Worm (Caenorhabditis elegans) whole organism, L4 larva: ENCODE data around the gene Y61A9LA.7.

Experiments
- D1046.2 ChIP-seq: fragments of 200-800 bp; sonication (Bioruptor generic); IDR thresholded peaks from 2 replicates; pipeline ENCODE4 v1.3.6; 2022; ENCODE audit warnings: missing genetic modification characterization, missing compliant biosample characterization
- F49E8.2 ChIP-seq: sonication (generic microtip); optimal IDR thresholded peaks from 2 replicates; lab custom pipeline; 2016; ENCODE audit warnings: missing compliant biosample characterization, mild to moderate bottlenecking, missing genetic modification characterization, borderline replicate concordance
- Y105C5A.15 ChIP-seq: fragments of 200-800 bp; sonication (Bioruptor generic); IDR thresholded peaks from 2 replicates; pipeline ENCODE4 v1.3.6; 2022; ENCODE audit warnings: missing genetic modification characterization, missing compliant biosample characterization
- Y5F2A.4 ChIP-seq: fragments of 200-800 bp; sonication (Bioruptor generic); optimal IDR thresholded peaks from 2 replicates; lab custom pipeline; 2018; ENCODE audit warnings: mild to moderate bottlenecking, missing genetic modification characterization, missing compliant biosample characterization
- ZK337.2 ChIP-seq: fragments of 200-800 bp; sonication (Bioruptor generic); IDR thresholded peaks from 2 replicates; pipeline ENCODE4 v1.3.6; 2022; ENCODE audit warnings: missing genetic modification reagents, missing genetic modification characterization, missing compliant biosample characterization
- aha-1 ChIP-seq: fragments of 150-350 bp; peaks from one replicate; lab custom pipeline; 2014; ENCODE audit warnings: missing biosample characterization, missing genetic modification characterization
- ceh-82 ChIP-seq: sonication (generic microtip); optimal IDR thresholded peaks from 2 replicates; lab custom pipeline; 2017; ENCODE audit warnings: missing biosample characterization, missing genetic modification characterization
- daf-12 ChIP-seq: fragments of 150-350 bp; optimal IDR thresholded peaks from 2 replicates; lab custom pipeline; 2014; ENCODE audit warnings: missing biosample characterization, missing genetic modification reagents, missing genetic modification characterization
- dmd-6 ChIP-seq: fragments of 200-800 bp; sonication (Bioruptor generic); IDR thresholded peaks from 2 replicates; pipeline ENCODE4 v1.3.6; 2022; ENCODE audit warnings: missing genetic modification reagents, missing genetic modification characterization, missing compliant biosample characterization
- fkh-10 ChIP-seq: fragments of 150-350 bp; optimal IDR thresholded peaks from 2 replicates; lab custom pipeline; 2014; ENCODE audit warnings: missing biosample characterization, missing genetic modification reagents, missing genetic modification characterization
- hlh-11 ChIP-seq: fragments of 200-800 bp; sonication (Bioruptor generic); optimal IDR thresholded peaks from 2 replicates; lab custom pipeline; 2018; ENCODE audit warnings: mild to moderate bottlenecking, missing genetic modification characterization, missing compliant biosample characterization
- hlh-30 ChIP-seq: sonication (generic microtip); optimal IDR thresholded peaks from 2 replicates; lab custom pipeline; 2017; ENCODE audit warnings: antibody characterized with exemption, mild to moderate bottlenecking, missing genetic modification characterization, missing compliant biosample characterization; ENCODE audit not compliant: insufficient read depth
- lim-7 ChIP-seq: fragments of 200-800 bp; sonication (Bioruptor generic); IDR thresholded peaks from 2 replicates; pipeline ENCODE4 v1.3.6; 2022; ENCODE audit warnings: missing genetic modification characterization, missing compliant biosample characterization
- lin-1 ChIP-seq: fragments of 200-800 bp; sonication (Bioruptor generic); IDR thresholded peaks from 2 replicates; pipeline ENCODE4 v1.3.6; 2022; ENCODE audit warnings: missing genetic modification reagents, missing genetic modification characterization, missing compliant biosample characterization
- lin-29 ChIP-seq: fragments of 200-800 bp; sonication (Bioruptor generic); IDR thresholded peaks from 2 replicates; pipeline ENCODE4 v1.3.6; 2022; ENCODE audit warnings: missing genetic modification reagents, missing genetic modification characterization, missing compliant biosample characterization
- lin-38 ChIP-seq: fragments of 200-800 bp; sonication (Bioruptor generic); IDR thresholded peaks from 2 replicates; pipeline ENCODE4 v1.3.6; 2022; ENCODE audit warnings: missing genetic modification reagents, missing genetic modification characterization, missing compliant biosample characterization
- lsy-2 ChIP-seq, 2 experiments: fragments of 150-350 bp in 1 of 2; sonication (generic microtip) in 1 of 2; optimal IDR thresholded peaks; 2 replicates each; lab custom pipeline; 2014 to 2017; ENCODE audit warnings: missing biosample characterization in 2 of 2, missing genetic modification characterization in 2 of 2
- mes-2 ChIP-seq: sonication (generic microtip); optimal IDR thresholded peaks from 2 replicates; lab custom pipeline; 2016; ENCODE audit warnings: missing genotype, mild to moderate bottlenecking, missing genetic modification characterization, missing compliant biosample characterization; ENCODE audit not compliant: poor library complexity, severe bottlenecking
- mxl-2 ChIP-seq: fragments of 200-800 bp; sonication (Bioruptor generic); conservative IDR thresholded peaks from 2 replicates; pipeline ENCODE4 v1.3.6; 2022; ENCODE audit warnings: missing genetic modification reagents, missing genetic modification characterization, missing compliant biosample characterization
- nhr-11 ChIP-seq: fragments of 150-350 bp; optimal IDR thresholded peaks from 2 replicates; lab custom pipeline; 2014; ENCODE audit warnings: missing biosample characterization, missing genetic modification characterization
- nhr-237 ChIP-seq: sonication (generic microtip); optimal IDR thresholded peaks from 2 replicates; lab custom pipeline; 2017; ENCODE audit warnings: missing biosample characterization, missing genetic modification characterization
- nhr-28 ChIP-seq: fragments of 150-350 bp; optimal IDR thresholded peaks from 2 replicates; lab custom pipeline; 2014; ENCODE audit warnings: missing biosample characterization, missing genetic modification characterization
- nhr-41 ChIP-seq: fragments of 200-800 bp; sonication (Bioruptor generic); IDR thresholded peaks from 2 replicates; pipeline ENCODE4 v1.3.6; 2022; ENCODE audit warnings: missing genetic modification reagents, missing genetic modification characterization, missing compliant biosample characterization
- nhr-6 ChIP-seq: fragments of 150-350 bp; optimal IDR thresholded peaks from 2 replicates; lab custom pipeline; 2014; ENCODE audit warnings: missing biosample characterization, missing genetic modification characterization
- pha-4 ChIP-seq, 2 experiments: fragments of 150-350 bp in 1 of 2; fragments of 200-800 bp in 1 of 2; sonication (Bioruptor generic) in 1 of 2; IDR thresholded peaks in 1 of 2; optimal IDR thresholded peaks in 1 of 2; 2 replicates each; pipeline versions ENCODE4 v1.3.6 to Lab custom; 2014 to 2022; ENCODE audit warnings: missing genetic modification characterization in 2 of 2, missing genetic modification reagents in 2 of 2, missing biosample characterization in 1 of 2, missing compliant biosample characterization in 1 of 2
- pqm-1 ChIP-seq: sonication (generic microtip); optimal IDR thresholded peaks from 2 replicates; lab custom pipeline; 2017; ENCODE audit warnings: missing biosample characterization, missing genetic modification characterization
- rbr-2 ChIP-seq: sonication (generic microtip); optimal IDR thresholded peaks from 2 replicates; lab custom pipeline; 2016; ENCODE audit warnings: missing genotype, missing genetic modification characterization, missing compliant biosample characterization
- set-16 ChIP-seq: fragments of 200-800 bp; sonication (Bioruptor generic); IDR thresholded peaks from 2 replicates; pipeline ENCODE4 v1.3.6; 2022; ENCODE audit warnings: missing genetic modification reagents, missing genetic modification characterization, missing compliant biosample characterization
- spr-3 ChIP-seq: fragments of 200-800 bp; sonication (Bioruptor generic); optimal IDR thresholded peaks from 2 replicates; lab custom pipeline; 2018; ENCODE audit warnings: mild to moderate bottlenecking, missing genetic modification characterization, missing compliant biosample characterization
- unc-62 ChIP-seq, 3 experiments: fragments of 150-350 bp in 1 of 3; sonication (generic microtip); optimal IDR thresholded peaks in 2 of 3; peaks in 1 of 3; 1 replicate in 1 of 3; 2 replicates in 2 of 3; lab custom pipeline; 2014 to 2017; ENCODE audit warnings: missing biosample characterization in 3 of 3, missing genetic modification characterization in 3 of 3, missing genetic modification reagents in 3 of 3, missing genotype in 1 of 3
- zfp-2 ChIP-seq: sonication (generic microtip); optimal IDR thresholded peaks from 2 replicates; lab custom pipeline; 2016; ENCODE audit warnings: mild to moderate bottlenecking, missing genetic modification characterization, missing compliant biosample characterization
- zip-11 ChIP-seq: fragments of 200-800 bp; sonication (Bioruptor generic); IDR thresholded peaks from 2 replicates; pipeline ENCODE4 v1.3.6; 2022; ENCODE audit warnings: missing genetic modification characterization, missing compliant biosample characterization
- ztf-11 ChIP-seq: fragments of 150-350 bp; optimal IDR thresholded peaks from 2 replicates; lab custom pipeline; 2014; ENCODE audit warnings: missing biosample characterization, missing genetic modification characterization
- ztf-7 ChIP-seq: fragments of 150-350 bp; optimal IDR thresholded peaks from 2 replicates; lab custom pipeline; 2014; ENCODE audit warnings: missing biosample characterization, missing genetic modification characterization

The Y61A9LA.7 gene

DNA sequence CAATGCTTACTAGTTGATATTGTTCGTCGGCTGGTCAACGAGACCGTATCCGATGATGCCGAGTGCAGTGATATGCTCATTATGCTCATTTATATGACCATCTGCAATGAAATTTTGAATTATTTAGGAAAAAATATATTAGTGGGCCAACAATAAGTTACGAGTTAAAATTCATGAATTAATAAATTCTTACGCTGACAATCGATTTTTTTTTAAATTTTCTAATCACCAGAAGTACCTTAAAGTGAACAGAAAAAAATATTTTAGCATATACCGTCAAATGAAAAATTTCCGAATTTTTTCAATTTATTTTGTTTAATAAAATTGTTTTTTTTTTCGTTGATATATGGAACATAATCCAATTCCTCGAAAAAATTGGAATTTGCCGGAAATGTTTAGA, 10.4 kb downstream of the Y61A9LA.7 start, which contains the start of gene sos-1:
Gene sos-1 (minus strand): TSS at position 101 of the 400 bp plus-strand sequence.
- TF ChIP-seq unc-62 (GFP tag; optimal IDR thresholded peaks at IDR 0.05 in 1 of 2; lab: Kevin White, UChicago), result peak in 1 of 2 experiments; percentile 14
- TF ChIP-seq unc-62 (tag; optimal IDR thresholded peaks at IDR 0.05; lab: Kevin White, UChicago), result no peak
- TF ChIP-seq nhr-6, result no peak
- no peak for TF ChIP-seq zip-11 (GFP tag; lab: Robert Waterston, UW)

- TF ChIP-seq nhr-6, result no peak
- TF ChIP-seq mes-2, result no peak
- TF ChIP-seq nhr-41, result no peak
- no peak for TF ChIP-seq ztf-7
- TF ChIP-seq pha-4 (GFP tag; IDR thresholded peaks at IDR 0.05; lab: Robert Waterston, UW), result no peak
- TF ChIP-seq pha-4 (tag; optimal IDR thresholded peaks at IDR 0.05; lab: Kevin White, UChicago), result no peak
- no peak for TF ChIP-seq D1046.2 (GFP tag; lab: Robert Waterston, UW)
- no peak for TF ChIP-seq Y5F2A.4 (GFP tag; lab: Kevin White, UChicago)
- TF ChIP-seq lin-29 (GFP tag; lab: Robert Waterston, UW), result no peak
- TF ChIP-seq ZK337.2, result no peak
- no peak for TF ChIP-seq F49E8.2 (tag; lab: Kevin White, UChicago)
- no peak for TF ChIP-seq lsy-2 (tag; optimal IDR thresholded peaks at IDR 0.05; lab: Kevin White, UChicago)
- TF ChIP-seq lin-38, result no peak
- TF ChIP-seq spr-3, result no peak
- TF ChIP-seq Y105C5A.15 (GFP tag; lab: Robert Waterston, UW), result no peak
- no peak for TF ChIP-seq hlh-11
- no peak for TF ChIP-seq zip-11 (GFP tag; lab: Robert Waterston, UW)
Observed at ce11 chrV:4546854-4547253, 12.7 kb downstream of the Y61A9LA.7 start.

- no peak for TF ChIP-seq lin-1
- peak; percentile 35 for TF ChIP-seq aha-1 (tag; lab: Kevin White, UChicago)
Observed at ce11 chrV:4539855-4540254, 19.7 kb downstream of the Y61A9LA.7 start.

DNA sequence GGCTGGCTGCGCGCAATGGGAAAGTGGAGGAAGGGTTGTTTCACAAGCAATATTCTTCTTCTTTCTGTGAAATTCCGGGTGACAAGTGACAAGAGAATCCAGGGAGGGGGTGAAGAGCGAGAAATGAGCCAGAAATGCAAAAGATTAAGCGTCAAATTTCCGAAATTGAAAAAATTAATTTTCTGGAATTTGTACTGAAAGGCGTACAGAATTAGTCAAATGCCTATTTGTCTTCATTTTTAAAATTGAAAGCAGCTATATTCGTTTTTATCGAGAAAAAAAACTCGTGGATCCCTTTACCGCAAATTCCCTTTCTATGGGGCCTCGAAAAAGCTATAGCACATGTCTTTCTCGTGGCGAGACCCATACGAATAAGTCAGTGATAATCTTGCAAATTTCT, 23.9 kb downstream of the Y61A9LA.7 start:
- TF ChIP-seq mes-2 (no peak), unc-62 (GFP tag; optimal IDR thresholded peaks at IDR 0.05 in 1 of 2; lab: Kevin White, UChicago) (peak in 1 of 2 experiments; percentile 90), unc-62 (tag; optimal IDR thresholded peaks at IDR 0.05; lab: Kevin White, UChicago) (no peak)

DNA sequence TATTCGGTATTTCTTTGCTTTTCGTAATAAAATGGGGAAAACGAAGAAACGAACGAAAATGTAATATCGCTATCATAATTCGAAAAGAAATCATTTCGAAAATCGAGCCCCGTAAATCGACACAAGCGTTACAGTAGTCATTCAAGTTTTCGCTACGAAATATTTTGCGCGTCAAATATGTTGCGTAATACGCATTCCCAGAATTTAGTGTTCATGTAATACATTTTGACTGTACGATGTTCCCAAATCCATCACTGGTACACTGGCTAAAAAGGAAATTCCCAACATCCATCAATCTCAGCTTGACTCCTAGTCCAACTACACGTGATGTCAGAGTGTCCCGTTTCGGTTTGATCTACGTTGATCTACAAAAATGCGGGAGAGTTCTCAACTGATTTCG, 31.7 kb downstream of the Y61A9LA.7 start:
- TF ChIP-seq zfp-2 (no peak), ztf-11 (no peak), nhr-28 (tag; lab: Kevin White, UChicago) (no peak), dmd-6 (no peak), nhr-11 (tag; lab: Kevin White, UChicago) (no peak), ceh-82 (tag; lab: Kevin White, UChicago) (no peak), mxl-2 (GFP tag; lab: Robert Waterston, UW) (no peak), nhr-237 (tag; lab: Kevin White, UChicago) (no peak), pqm-1 (tag; lab: Kevin White, UChicago) (no peak), lin-1 (no peak), daf-12 (tag; lab: Kevin White, UChicago) (no peak)

DNA sequence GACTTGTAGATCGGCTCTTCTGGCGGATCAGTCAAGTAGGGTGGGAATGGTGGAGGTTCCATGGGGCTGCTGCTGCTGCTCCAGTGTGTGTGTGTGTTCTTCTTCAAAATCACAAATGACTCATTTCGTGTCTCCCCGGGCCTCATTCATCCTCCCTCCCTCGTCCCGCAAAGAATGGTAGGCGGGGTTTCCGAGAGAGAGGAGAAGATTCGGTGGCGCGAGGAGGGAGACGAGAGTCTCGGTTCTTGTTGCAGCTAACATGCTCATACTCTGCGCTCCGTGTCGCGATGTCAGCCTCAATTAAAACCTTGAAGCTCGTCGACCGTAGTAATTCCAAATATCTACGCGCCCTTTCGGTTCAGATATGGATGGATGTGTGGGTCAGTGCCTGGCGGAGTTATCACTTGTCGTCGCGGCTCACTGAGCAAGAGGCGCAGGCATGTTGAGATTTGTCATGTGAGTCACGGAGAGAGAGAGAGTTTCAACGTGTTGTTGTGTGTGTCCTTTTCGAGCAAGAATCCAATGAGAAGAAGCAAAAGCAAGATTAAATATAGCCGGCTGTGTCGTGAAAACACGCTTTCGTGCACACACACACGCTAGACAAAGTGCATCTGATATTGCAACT, 32.7 kb downstream of the Y61A9LA.7 start:
- TF ChIP-seq fkh-10 (GFP tag; lab: Kevin White, UChicago) (no peak), rbr-2 (tag; lab: Kevin White, UChicago) (peak; percentile 11), lim-7 (GFP tag; lab: Robert Waterston, UW) (0 out of 2 replicates have a peak, but pooled peaks have one; percentile 36), set-16 (GFP tag; lab: Robert Waterston, UW) (peak; percentile 68), lin-38 (no peak), hlh-30 (tag; lab: Kevin White, UChicago) (peak; percentile 13), mxl-2 (GFP tag; lab: Robert Waterston, UW) (no peak)
- TF ChIP-seq, all 104 proteins: peak for 4
